Fruit fly (Drosophila melanogaster) whole organism, embryonic: Measurements from ENCODE around the gene Abi.

Experiments
- Antp ChIP-seq: fragments of 200-800 bp; sonication (Bioruptor generic); optimal IDR thresholded peaks from 3 replicates; lab custom pipeline; 2016; ENCODE audit warnings: missing biosample characterization, missing genetic modification characterization
- Atf-2 ChIP-seq: fragments of 200-800 bp; sonication (Bioruptor generic); optimal IDR thresholded peaks from 2 replicates; lab custom pipeline; 2016; ENCODE audit warnings: missing biosample characterization, missing genetic modification characterization
- B-H1 ChIP-seq: fragments of 200-800 bp; sonication (Bioruptor generic); IDR thresholded peaks from 3 replicates; pipeline ENCODE4 v1.3.6; 2022; ENCODE audit warnings: missing biosample characterization, missing genetic modification characterization
- Bteb2 ChIP-seq: fragments of 200-800 bp; sonication (Bioruptor generic); optimal IDR thresholded peaks from 2 replicates; lab custom pipeline; 2016; ENCODE audit warnings: missing biosample characterization, missing genetic modification characterization
- CG10267 ChIP-seq: fragments of 200-800 bp; sonication (Bioruptor generic); optimal IDR thresholded peaks from 2 replicates; lab custom pipeline; 2018; ENCODE audit warnings: missing biosample characterization, mild to moderate bottlenecking, missing genetic modification characterization, moderate library complexity
- CG11696 ChIP-seq: fragments of 200-800 bp; sonication (Bioruptor generic); IDR thresholded peaks from 2 replicates; pipeline ENCODE4 v1.3.6; 2022; ENCODE audit warnings: missing biosample characterization, missing genetic modification characterization
- CG11723 ChIP-seq: fragments of 200-800 bp; sonication (Bioruptor generic); optimal IDR thresholded peaks from 2 replicates; lab custom pipeline; 2017; ENCODE audit warnings: missing biosample characterization, mild to moderate bottlenecking, missing genetic modification characterization
- CG12104 ChIP-seq: fragments of 200-800 bp; sonication (Bioruptor generic); optimal IDR thresholded peaks from 3 replicates; lab custom pipeline; 2016; ENCODE audit warnings: missing biosample characterization, missing genetic modification characterization
- CG12219 ChIP-seq: fragments of 200-800 bp; sonication (Bioruptor generic); optimal IDR thresholded peaks from 3 replicates; lab custom pipeline; 2018; ENCODE audit warnings: missing biosample characterization, mild to moderate bottlenecking, missing genetic modification characterization
- CG15514 ChIP-seq: fragments of 200-800 bp; sonication (Bioruptor generic); optimal IDR thresholded peaks from 3 replicates; lab custom pipeline; 2017; ENCODE audit warnings: missing biosample characterization, missing genetic modification characterization, mild to moderate bottlenecking, moderate library complexity, missing genetic modification reagents
- CG15696 ChIP-seq: fragments of 200-800 bp; sonication (Bioruptor generic); optimal IDR thresholded peaks from 2 replicates; lab custom pipeline; 2019; ENCODE audit warnings: missing biosample characterization, mild to moderate bottlenecking, missing genetic modification characterization, moderate library complexity
- CG17385 ChIP-seq: fragments of 200-800 bp; sonication (Bioruptor generic); optimal IDR thresholded peaks from 3 replicates; lab custom pipeline; 2018; ENCODE audit warnings: missing biosample characterization, mild to moderate bottlenecking, missing genetic modification characterization
- CG17612 ChIP-seq: fragments of 200-800 bp; sonication (Bioruptor generic); IDR thresholded peaks from 2 replicates; pipeline ENCODE4 v1.3.6; 2022; ENCODE audit warnings: missing biosample characterization, missing genetic modification characterization
- CG18764 ChIP-seq: fragments of 200-800 bp; sonication (Bioruptor generic); optimal IDR thresholded peaks from 3 replicates; lab custom pipeline; 2016; ENCODE audit warnings: missing biosample characterization, missing genetic modification characterization
- CG2199 ChIP-seq: fragments of 200-800 bp; sonication (Bioruptor generic); IDR thresholded peaks from 3 replicates; pipeline ENCODE4 v1.3.6; 2022; ENCODE audit warnings: missing biosample characterization, missing genetic modification characterization
- CG30403 ChIP-seq: fragments of 200-800 bp; sonication (Bioruptor generic); optimal IDR thresholded peaks from 3 replicates; lab custom pipeline; 2016; ENCODE audit warnings: missing biosample characterization, missing genetic modification characterization
- CG4707 ChIP-seq: fragments of 200-800 bp; sonication (Bioruptor generic); optimal IDR thresholded peaks from 2 replicates; lab custom pipeline; 2018; ENCODE audit warnings: missing biosample characterization, mild to moderate bottlenecking, missing genetic modification characterization, moderate library complexity
- CG4820 ChIP-seq: fragments of 200-800 bp; sonication (Bioruptor generic); optimal IDR thresholded peaks from 3 replicates; lab custom pipeline; 2016; ENCODE audit warnings: missing biosample characterization, missing genetic modification characterization
- CG5180 ChIP-seq: fragments of 200-800 bp; sonication (Bioruptor generic); optimal IDR thresholded peaks from 3 replicates; lab custom pipeline; 2017; ENCODE audit warnings: missing biosample characterization, missing genetic modification characterization, mild to moderate bottlenecking, moderate library complexity, missing genetic modification reagents
- CG6683 ChIP-seq: fragments of 200-800 bp; sonication (Bioruptor generic); optimal IDR thresholded peaks from 2 replicates; lab custom pipeline; 2017; ENCODE audit warnings: missing biosample characterization, mild to moderate bottlenecking, missing genetic modification characterization, missing genetic modification reagents
- CG7271 ChIP-seq: fragments of 200-800 bp; sonication (Bioruptor generic); optimal IDR thresholded peaks from 2 replicates; lab custom pipeline; 2018; ENCODE audit warnings: missing biosample characterization, mild to moderate bottlenecking, missing genetic modification characterization, moderate library complexity
- CG7745 ChIP-seq: fragments of 200-800 bp; sonication (Bioruptor generic); optimal IDR thresholded peaks from 2 replicates; lab custom pipeline; 2018; ENCODE audit warnings: missing biosample characterization, mild to moderate bottlenecking, missing genetic modification characterization, moderate library complexity
- CG9437 ChIP-seq: fragments of 200-800 bp; sonication (Bioruptor generic); optimal IDR thresholded peaks from 2 replicates; lab custom pipeline; 2018; ENCODE audit warnings: missing biosample characterization, mild to moderate bottlenecking, missing genetic modification characterization
- Dad ChIP-seq: fragments of 200-800 bp; sonication (Bioruptor generic); optimal IDR thresholded peaks from 3 replicates; lab custom pipeline; 2016; ENCODE audit warnings: missing biosample characterization, missing genetic modification characterization
- ERR ChIP-seq: fragments of 200-800 bp; sonication (Bioruptor generic); optimal IDR thresholded peaks from 2 replicates; lab custom pipeline; 2016; ENCODE audit warnings: missing biosample characterization, missing genetic modification characterization
- Fer2 ChIP-seq: fragments of 200-800 bp; sonication (Bioruptor generic); optimal IDR thresholded peaks from 2 replicates; lab custom pipeline; 2018; ENCODE audit warnings: missing biosample characterization, mild to moderate bottlenecking, missing genetic modification characterization, moderate library complexity
- Gug ChIP-seq: fragments of 200-800 bp; sonication (Bioruptor generic); IDR thresholded peaks from 4 replicates; pipeline ENCODE4 v1.3.6; 2022; ENCODE audit warnings: missing biosample characterization, missing genetic modification characterization
- H2.0 ChIP-seq: fragments of 200-800 bp; sonication (Bioruptor generic); IDR thresholded peaks from 2 replicates; pipeline ENCODE4 v1.3.6; 2022; ENCODE audit warnings: missing biosample characterization, missing genetic modification characterization
- HHEX ChIP-seq: fragments of 200-800 bp; sonication (Bioruptor generic); optimal IDR thresholded peaks from 3 replicates; lab custom pipeline; 2017; ENCODE audit warnings: missing biosample characterization, mild to moderate bottlenecking, missing genetic modification characterization, missing genetic modification reagents
- Hmx ChIP-seq: fragments of 200-800 bp; sonication (Bioruptor generic); optimal IDR thresholded peaks from 2 replicates; lab custom pipeline; 2016; ENCODE audit warnings: missing biosample characterization, missing genetic modification characterization
- Hr39 ChIP-seq: fragments of >200 bp; optimal IDR thresholded peaks from 2 replicates; lab custom pipeline; 2017
- MTF-1 ChIP-seq: fragments of 200-800 bp; sonication (Bioruptor generic); optimal IDR thresholded peaks from 2 replicates; lab custom pipeline; 2018; ENCODE audit warnings: missing biosample characterization, mild to moderate bottlenecking, missing genetic modification characterization, borderline replicate concordance
- Mad ChIP-seq: fragments of 200-800 bp; sonication (Bioruptor generic); optimal IDR thresholded peaks from 2 replicates; lab custom pipeline; 2016; ENCODE audit warnings: missing biosample characterization, missing genetic modification characterization
- Nf-YC ChIP-seq: fragments of 200-800 bp; optimal IDR thresholded peaks from 3 replicates; lab custom pipeline; 2019; ENCODE audit warnings: missing biosample characterization, mild to moderate bottlenecking, missing genetic modification characterization, moderate library complexity
- Poxn ChIP-seq: fragments of 200-800 bp; sonication (Bioruptor generic); IDR thresholded peaks from 2 replicates; pipeline ENCODE4 v1.3.6; 2022; ENCODE audit warnings: missing biosample characterization, missing genetic modification characterization
- Scr ChIP-seq: fragments of 200-800 bp; sonication (Bioruptor generic); IDR thresholded peaks from 2 replicates; pipeline ENCODE4 v1.3.6; 2022; ENCODE audit warnings: missing biosample characterization, missing genetic modification characterization; ENCODE audit not compliant: partially characterized antibody
- Sry-β ChIP-seq: fragments of 200-800 bp; sonication (Bioruptor generic); optimal IDR thresholded peaks from 2 replicates; lab custom pipeline; 2018; ENCODE audit warnings: missing biosample characterization, mild to moderate bottlenecking, missing genetic modification characterization, moderate library complexity
- TFAM ChIP-seq: fragments of 200-800 bp; sonication (Bioruptor generic); optimal IDR thresholded peaks from 2 replicates; lab custom pipeline; 2017; ENCODE audit warnings: missing biosample characterization, missing genetic modification characterization, inconsistent platforms
- al ChIP-seq: fragments of 200-800 bp; sonication (Bioruptor generic); IDR thresholded peaks from 2 replicates; pipeline ENCODE4 v1.3.6; 2022; ENCODE audit warnings: missing biosample characterization, missing genetic modification characterization
- cato ChIP-seq: fragments of 200-800 bp; sonication (Bioruptor generic); optimal IDR thresholded peaks from 2 replicates; lab custom pipeline; 2016; ENCODE audit warnings: missing biosample characterization, missing genetic modification characterization, borderline replicate concordance
- cg ChIP-seq: fragments of 200-800 bp; sonication (Bioruptor generic); optimal IDR thresholded peaks from 3 replicates; lab custom pipeline; 2019; ENCODE audit warnings: missing biosample characterization, mild to moderate bottlenecking, missing genetic modification characterization, moderate library complexity
- croc ChIP-seq: fragments of 200-800 bp; sonication (Bioruptor generic); conservative IDR thresholded peaks from 3 replicates; pipeline ENCODE4 v1.3.6; 2022; ENCODE audit warnings: missing biosample characterization, missing genetic modification characterization
- dan ChIP-seq: fragments of 200-800 bp; sonication (Bioruptor generic); IDR thresholded peaks from 2 replicates; pipeline ENCODE4 v1.3.6; 2022; ENCODE audit warnings: missing biosample characterization, missing genetic modification characterization
- ems ChIP-seq: fragments of 200-800 bp; sonication (Bioruptor generic); optimal IDR thresholded peaks from 3 replicates; lab custom pipeline; 2016; ENCODE audit warnings: missing biosample characterization, missing genetic modification characterization
- fd64A ChIP-seq: fragments of 200-800 bp; sonication (Bioruptor generic); optimal IDR thresholded peaks from 3 replicates; lab custom pipeline; 2018; ENCODE audit warnings: missing biosample characterization, mild to moderate bottlenecking, missing genetic modification characterization
- pros ChIP-seq: fragments of 200-800 bp; sonication (Bioruptor generic); optimal IDR thresholded peaks from 3 replicates; lab custom pipeline; 2019; ENCODE audit warnings: missing biosample characterization, mild to moderate bottlenecking, missing genetic modification characterization, moderate library complexity
- pzg ChIP-seq: fragments of 200-800 bp; sonication (Bioruptor generic); optimal IDR thresholded peaks from 3 replicates; lab custom pipeline; 2018; ENCODE audit warnings: missing biosample characterization, mild to moderate bottlenecking, missing genetic modification characterization, moderate library complexity
- stc ChIP-seq: fragments of 200-800 bp; sonication (Bioruptor generic); IDR thresholded peaks from 2 replicates; pipeline ENCODE4 v1.3.6; 2022; ENCODE audit warnings: missing biosample characterization, missing genetic modification characterization
- tx ChIP-seq: fragments of 200-800 bp; sonication (Bioruptor generic); optimal IDR thresholded peaks from 2 replicates; lab custom pipeline; 2016; ENCODE audit warnings: missing biosample characterization, missing genetic modification characterization
- vvl ChIP-seq: fragments of 200-800 bp; sonication (Bioruptor generic); IDR thresholded peaks from 2 replicates; pipeline ENCODE4 v1.3.6; 2022; ENCODE audit warnings: missing biosample characterization, missing genetic modification characterization

The Abi gene

dm6 chr3R:14125479-14126121 is 3.4 kb upstream of the Abi start, which contains the start of the genes 140up and Polr2B (continued):
- TF ChIP-seq CG15696 (tag; lab: Kevin White, UChicago) (peak; percentile 93), Antp (peak; percentile 87), Sry-β (GFP tag; lab: Kevin White, UChicago) (peak; percentile 57), Fer2 (tag; lab: Kevin White, UChicago) (peak; percentile 92), CG11723 (GFP tag; lab: Kevin White, UChicago) (peak; percentile 85), CG10267 (tag; lab: Kevin White, UChicago) (peak; percentile 100), Gug (GFP tag; lab: Robert Waterston, UW) (peak; percentile 90), vvl (GFP tag; lab: Robert Waterston, UW) (peak; percentile 96), B-H1 (GFP tag; lab: Robert Waterston, UW) (peak; percentile 87), TFAM (GFP tag; lab: Kevin White, UChicago) (peak; percentile 19), MTF-1 (GFP tag; lab: Kevin White, UChicago) (peak; percentile 67), CG12104 (GFP tag; lab: Kevin White, UChicago) (peak; percentile 93), Bteb2 (peak; percentile 52), CG11696 (GFP tag; lab: Robert Waterston, UW) (peak; percentile 69), Mad (peak; percentile 89), CG17612 (GFP tag; lab: Robert Waterston, UW) (peak; percentile 89), Atf-2 (GFP tag; lab: Kevin White, UChicago) (peak; percentile 36), pzg (GFP tag; lab: Kevin White, UChicago) (peak; percentile 43), CG5180 (GFP tag; lab: Kevin White, UChicago) (peak; percentile 58), croc (GFP tag; lab: Robert Waterston, UW) (peak; percentile 86), stc (GFP tag; lab: Robert Waterston, UW) (peak; percentile 89), CG4820 (GFP tag; lab: Kevin White, UChicago) (peak; percentile 91), ems (GFP tag; lab: Kevin White, UChicago) (peak; percentile 82), Dad (peak; percentile 52), H2.0 (GFP tag; lab: Robert Waterston, UW) (peak; percentile 87), CG2199 (no peak), Hr39 (lab: Kevin White, UChicago) (no peak), CG7745 (tag; lab: Kevin White, UChicago) (no peak), Hmx (peak; percentile 26), CG30403 (GFP tag; lab: Kevin White, UChicago) (peak; percentile 97), tx (GFP tag; lab: Kevin White, UChicago) (peak; percentile 71), CG18764 (GFP tag; lab: Kevin White, UChicago) (peak; percentile 91), HHEX (GFP tag; lab: Kevin White, UChicago) (peak; percentile 92), cato (peak; percentile 93), Poxn (peak; percentile 80), CG4707 (GFP tag; lab: Kevin White, UChicago) (peak; percentile 15), al (GFP tag; lab: Robert Waterston, UW) (peak; percentile 90), CG7271 (peak; percentile 84), Scr (GFP tag; lab: Robert Waterston, UW) (peak; percentile 26; the same call in 1 of the 2 replicates), dan (peak; percentile 37; the same call in 1 of the 2 replicates), pros (GFP tag; lab: Kevin White, UChicago) (no peak), fd64A (GFP tag; lab: Kevin White, UChicago) (no peak), ERR (peak; percentile 22), Nf-YC (tag; lab: Kevin White, UChicago) (peak; percentile 86), cg (no peak), CG17385 (GFP tag; lab: Kevin White, UChicago) (peak; percentile 89), CG6683 (GFP tag; lab: Kevin White, UChicago) (no peak), CG15514 (peak; percentile 82), CG9437 (GFP tag; lab: Kevin White, UChicago) (peak; percentile 88), CG12219 (GFP tag; lab: Kevin White, UChicago) (peak; percentile 57)
